Worm (Caenorhabditis elegans) whole organism, L2 larva: ENCODE results near the gene C41G6.12.

Source experiments
- C34F6.9 ChIP-seq: fragments of 150-350 bp; optimal IDR thresholded peaks from 2 replicates; lab custom pipeline; 2014; ENCODE audit warnings: missing biosample characterization, missing genetic modification characterization
- F13H6.1 ChIP-seq: sonication (generic microtip); optimal IDR thresholded peaks from 2 replicates; lab custom pipeline; 2016; ENCODE audit warnings: missing genetic modification characterization, missing compliant biosample characterization
- R02D3.7 ChIP-seq: fragments of 150-350 bp; optimal IDR thresholded peaks from 2 replicates; lab custom pipeline; 2014; ENCODE audit warnings: missing biosample characterization, missing genetic modification characterization
- Y55F3AM.14 ChIP-seq: fragments of 200-800 bp; sonication (Bioruptor generic); optimal IDR thresholded peaks from 2 replicates; lab custom pipeline; 2018; ENCODE audit warnings: mild to moderate bottlenecking, missing genetic modification characterization, missing compliant biosample characterization
- ZK546.5 ChIP-seq: sonication (generic microtip); optimal IDR thresholded peaks from 2 replicates; lab custom pipeline; 2017; ENCODE audit warnings: missing biosample characterization, missing genetic modification characterization
- alr-1 ChIP-seq: fragments of 150-350 bp; optimal IDR thresholded peaks from 2 replicates; lab custom pipeline; 2014; ENCODE audit warnings: missing biosample characterization, missing genetic modification characterization
- aly-2 ChIP-seq: fragments of 150-350 bp; optimal IDR thresholded peaks from 2 replicates; lab custom pipeline; 2014; ENCODE audit warnings: missing biosample characterization, missing genetic modification characterization
- ama-1 ChIP-seq: fragments of 150-350 bp; optimal IDR thresholded peaks from 2 replicates; lab custom pipeline; 2018; ENCODE audit warnings: inconsistent platforms
- blmp-1 ChIP-seq: sonication (generic microtip); optimal IDR thresholded peaks from 2 replicates; lab custom pipeline; 2017; ENCODE audit warnings: missing genetic modification characterization, mild to moderate bottlenecking, missing compliant biosample characterization, antibody characterized with exemption, moderate library complexity; ENCODE audit not compliant: insufficient read depth
- ceh-82 ChIP-seq: fragments of 150-350 bp; optimal IDR thresholded peaks from 2 replicates; lab custom pipeline; 2014; ENCODE audit warnings: missing biosample characterization, missing genetic modification characterization
- crh-2 ChIP-seq: sonication (generic microtip); optimal IDR thresholded peaks from 2 replicates; lab custom pipeline; 2017; ENCODE audit warnings: missing biosample characterization, missing genetic modification characterization
- egl-27 ChIP-seq: sonication (generic microtip); optimal IDR thresholded peaks from 3 replicates; lab custom pipeline; 2017; ENCODE audit warnings: missing biosample characterization, missing genetic modification reagents, missing genetic modification characterization
- elt-3 ChIP-seq: sonication (generic microtip); optimal IDR thresholded peaks from 2 replicates; lab custom pipeline; 2017; ENCODE audit warnings: missing biosample characterization, missing genetic modification characterization
- fos-1 ChIP-seq: fragments of 150-350 bp; optimal IDR thresholded peaks from 2 replicates; lab custom pipeline; 2014; ENCODE audit warnings: missing biosample characterization, missing genetic modification characterization
- lin-11 ChIP-seq: fragments of 150-350 bp; sonication (generic microtip); optimal IDR thresholded peaks from 2 replicates; lab custom pipeline; 2014; ENCODE audit warnings: missing biosample characterization, missing genetic modification characterization, inconsistent platforms, mixed read lengths
- lin-13 ChIP-seq: fragments of 150-350 bp; optimal IDR thresholded peaks from 2 replicates; lab custom pipeline; 2014; ENCODE audit warnings: missing biosample characterization, missing genetic modification reagents, missing genetic modification characterization
- lsy-2 ChIP-seq, 2 experiments: fragments of 150-350 bp in 1 of 2; sonication (generic microtip) in 1 of 2; optimal IDR thresholded peaks; 2 replicates each; lab custom pipeline; 2014 to 2017; ENCODE audit warnings: missing biosample characterization in 2 of 2, missing genetic modification characterization in 2 of 2
- mab-5 ChIP-seq: fragments of 150-350 bp; optimal IDR thresholded peaks from 2 replicates; lab custom pipeline; 2014; ENCODE audit warnings: missing biosample characterization, missing genetic modification characterization
- nhr-10 ChIP-seq: sonication (generic microtip); optimal IDR thresholded peaks from 2 replicates; lab custom pipeline; 2017; ENCODE audit warnings: missing biosample characterization, missing genetic modification characterization
- nhr-11 ChIP-seq: fragments of 150-350 bp; optimal IDR thresholded peaks from 2 replicates; lab custom pipeline; 2014; ENCODE audit warnings: missing biosample characterization, missing genetic modification characterization
- nhr-12 ChIP-seq: fragments of 150-350 bp; optimal IDR thresholded peaks from 2 replicates; lab custom pipeline; 2014; ENCODE audit warnings: missing biosample characterization, missing genetic modification characterization
- nhr-21 ChIP-seq: fragments of 150-350 bp; optimal IDR thresholded peaks from 2 replicates; lab custom pipeline; 2014; ENCODE audit warnings: missing biosample characterization, missing genetic modification characterization
- nhr-237 ChIP-seq: fragments of 150-350 bp; optimal IDR thresholded peaks from 2 replicates; lab custom pipeline; 2014; ENCODE audit warnings: missing biosample characterization, missing genetic modification characterization
- nhr-25 ChIP-seq: fragments of 150-350 bp; sonication (generic microtip); optimal IDR thresholded peaks from 3 replicates; lab custom pipeline; 2014; ENCODE audit warnings: missing biosample characterization, missing genetic modification characterization
- nhr-6 ChIP-seq: fragments of 150-350 bp; optimal IDR thresholded peaks from 2 replicates; lab custom pipeline; 2014; ENCODE audit warnings: missing biosample characterization, missing genetic modification characterization
- sem-4 ChIP-seq: fragments of 150-350 bp; optimal IDR thresholded peaks from 2 replicates; lab custom pipeline; 2014; ENCODE audit warnings: missing biosample characterization, missing genetic modification reagents, missing genetic modification characterization
- skn-1 ChIP-seq: sonication (generic microtip); optimal IDR thresholded peaks from 2 replicates; lab custom pipeline; 2017; ENCODE audit warnings: missing biosample characterization, missing genetic modification characterization
- sma-9 ChIP-seq, 2 experiments: fragments of 150-350 bp in 1 of 2; sonication (generic microtip) in 1 of 2; optimal IDR thresholded peaks; 2 replicates each; lab custom pipeline; 2014 to 2016; ENCODE audit warnings: missing genetic modification characterization in 2 of 2, mild to moderate bottlenecking in 1 of 2, missing biosample characterization in 1 of 2, missing compliant biosample characterization in 1 of 2, missing genetic modification reagents in 1 of 2, moderate library complexity in 1 of 2
- snpc-4 ChIP-seq: fragments of 150-350 bp; optimal IDR thresholded peaks from 2 replicates; lab custom pipeline; 2014; ENCODE audit warnings: missing biosample characterization, missing genetic modification characterization
- unc-39 ChIP-seq: fragments of 150-350 bp; optimal IDR thresholded peaks from 2 replicates; lab custom pipeline; 2014; ENCODE audit warnings: missing biosample characterization, missing genetic modification characterization
- zag-1 ChIP-seq: fragments of 150-350 bp; optimal IDR thresholded peaks from 2 replicates; lab custom pipeline; 2014; ENCODE audit warnings: missing biosample characterization, missing genetic modification characterization
- ztf-1 ChIP-seq: fragments of 200-800 bp; sonication (Bioruptor generic); conservative IDR thresholded peaks from 2 replicates; pipeline ENCODE4 v1.3.6; 2022; ENCODE audit warnings: missing genetic modification characterization, missing compliant biosample characterization
- ztf-11 ChIP-seq: sonication (generic microtip); optimal IDR thresholded peaks from 2 replicates; lab custom pipeline; 2017; ENCODE audit warnings: missing biosample characterization, missing genetic modification characterization

The C41G6.12 gene

DNA sequence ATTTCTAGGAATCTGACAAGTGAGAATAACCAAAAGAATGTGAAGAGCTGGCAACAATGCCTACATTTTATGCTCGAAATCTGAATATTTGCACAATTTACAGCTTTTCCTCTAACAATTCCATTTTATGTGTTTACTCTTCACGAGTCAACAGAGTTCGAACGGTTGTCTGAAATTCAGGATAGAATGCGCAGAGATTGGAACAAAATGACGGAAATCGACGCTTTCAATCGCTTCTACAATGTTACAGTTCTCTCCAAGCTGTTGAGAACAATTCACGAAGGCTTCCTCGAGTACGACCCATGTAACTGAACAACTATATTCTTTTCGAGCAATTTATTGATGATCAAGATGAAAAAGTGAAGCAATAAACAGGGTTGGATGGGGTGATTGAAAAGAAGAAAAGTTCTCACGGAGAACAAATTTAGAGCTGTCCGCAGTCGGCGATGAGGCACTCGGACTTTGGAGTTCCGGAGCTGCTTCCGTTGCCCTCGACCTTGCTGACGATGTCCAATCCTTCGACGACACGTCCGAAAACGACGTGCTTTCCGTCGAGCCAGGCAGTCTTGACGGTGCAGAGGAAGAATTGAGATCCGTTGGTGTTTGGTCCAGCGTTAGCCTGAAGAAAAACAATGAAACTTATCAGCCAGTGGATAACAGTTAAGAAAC is 21.2 kb downstream of the C41G6.12 start, which contains the start of gene Y75B12B.3:
Y75B12B.3 (minus strand) TSS at position 21 of the 669 bp plus-strand sequence.
- TF ChIP-seq ama-1: peak; percentile 75
- no peak for TF ChIP-seq sem-4
- peak in 1 of 2 experiments; percentile 29 for TF ChIP-seq lsy-2 (tag; optimal IDR thresholded peaks at IDR 0.05; lab: Kevin White, UChicago)

DNA sequence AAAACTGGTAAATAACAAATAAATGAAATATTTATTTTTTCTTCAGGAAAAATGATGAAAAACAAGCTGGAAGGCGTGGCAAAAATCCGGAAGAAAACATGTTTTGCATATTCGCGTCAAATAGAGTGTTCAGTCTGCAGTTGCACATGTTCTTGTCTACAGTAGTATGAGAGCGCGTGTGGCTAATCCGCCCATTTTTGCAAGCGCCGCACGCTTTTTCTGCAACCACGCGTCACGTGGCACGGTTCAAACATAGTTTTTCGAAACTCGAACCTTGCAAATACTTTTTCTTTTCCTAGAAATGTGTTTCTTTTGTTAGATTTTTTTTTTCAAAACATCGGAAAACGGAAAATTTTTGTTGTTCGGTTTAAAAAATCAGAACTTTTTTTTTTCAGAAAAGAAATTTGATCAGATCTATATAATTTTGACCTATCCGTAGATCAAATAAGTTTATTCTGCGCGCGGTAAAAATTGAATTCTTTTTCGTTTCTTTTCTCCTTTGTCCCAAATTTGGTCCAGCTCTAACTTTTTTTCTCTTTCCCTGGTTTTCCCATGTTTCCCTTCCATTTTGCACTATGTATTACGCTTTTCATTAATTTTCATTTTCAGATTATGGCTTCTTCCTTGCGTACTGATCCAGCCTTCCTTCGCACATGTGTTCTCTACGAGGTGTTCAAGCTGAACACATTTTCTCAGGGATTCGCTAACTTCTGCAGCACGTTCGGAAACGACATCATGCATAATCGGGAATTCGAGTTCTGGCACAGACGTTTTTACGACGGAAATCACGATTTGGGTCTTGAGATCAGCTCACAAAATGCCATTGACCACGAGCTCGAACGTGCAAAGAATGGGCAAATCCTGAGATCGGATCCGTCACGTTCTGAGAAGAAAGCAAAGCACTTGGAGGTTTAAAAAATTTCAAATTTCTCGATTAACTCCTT is 23.2 kb downstream of the C41G6.12 start, which contains the start of gene Y75B12B.1:
Y75B12B.1 (plus strand) TSS at position 603 of the 944 bp plus-strand sequence.
- no peak for TF ChIP-seq skn-1
- TF ChIP-seq nhr-6 (tag; lab: Kevin White, UChicago): no peak
- no peak for TF ChIP-seq nhr-237 (tag; lab: Kevin White, UChicago)
- TF ChIP-seq fos-1 (tag; lab: Kevin White, UChicago): no peak
- TF ChIP-seq lsy-2 (tag; optimal IDR thresholded peaks at IDR 0.05; lab: Kevin White, UChicago): no peak
- no peak for TF ChIP-seq R02D3.7 (tag; lab: Kevin White, UChicago)
- no peak for TF ChIP-seq ztf-11 (tag; lab: Kevin White, UChicago)
- no peak for TF ChIP-seq unc-39 (tag; lab: Kevin White, UChicago)
- no peak for TF ChIP-seq ZK546.5
- no peak for TF ChIP-seq egl-27 (tag; lab: Kevin White, UChicago)
- no peak for TF ChIP-seq elt-3 (tag; lab: Kevin White, UChicago)
- no peak for TF ChIP-seq crh-2 (tag; lab: Kevin White, UChicago)
- TF ChIP-seq nhr-21 (tag; lab: Kevin White, UChicago): no peak
- TF ChIP-seq blmp-1: no peak
- no peak for TF ChIP-seq nhr-25 (tag; lab: Kevin White, UChicago)
- no peak for TF ChIP-seq lin-11 (tag; lab: Kevin White, UChicago)
- no peak for TF ChIP-seq aly-2 (tag; lab: Kevin White, UChicago)

DNA sequence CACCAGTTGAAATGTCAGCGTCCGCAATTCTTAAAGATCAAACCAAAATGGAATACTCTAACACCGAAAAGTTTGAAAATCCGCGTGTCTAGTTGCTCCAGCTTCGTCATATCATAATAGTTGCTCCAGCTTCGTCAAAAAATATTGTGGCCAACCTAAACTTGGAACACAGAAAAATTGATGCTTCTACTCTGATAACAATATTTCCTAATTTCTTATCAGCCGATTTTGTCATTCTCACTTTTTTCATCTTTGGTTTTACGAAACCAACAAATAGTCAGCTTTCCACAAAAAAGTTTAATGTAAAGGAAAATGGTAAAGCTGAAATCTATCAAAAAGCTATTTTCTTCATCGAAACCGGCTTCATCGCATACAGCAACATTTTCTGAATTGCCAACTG is 25.2 kb downstream of the C41G6.12 start, which contains the start of gene fbxa-84:
fbxa-84 (plus strand) TSS at position 34 of the 400 bp plus-strand sequence.
- TF ChIP-seq nhr-12 (tag; lab: Kevin White, UChicago) (no peak), fos-1 (tag; lab: Kevin White, UChicago) (peak; percentile 67), lin-13 (GFP tag; lab: Kevin White, UChicago) (no peak)
- TF ChIP-seq, all 48 proteins: peak for 1

DNA sequence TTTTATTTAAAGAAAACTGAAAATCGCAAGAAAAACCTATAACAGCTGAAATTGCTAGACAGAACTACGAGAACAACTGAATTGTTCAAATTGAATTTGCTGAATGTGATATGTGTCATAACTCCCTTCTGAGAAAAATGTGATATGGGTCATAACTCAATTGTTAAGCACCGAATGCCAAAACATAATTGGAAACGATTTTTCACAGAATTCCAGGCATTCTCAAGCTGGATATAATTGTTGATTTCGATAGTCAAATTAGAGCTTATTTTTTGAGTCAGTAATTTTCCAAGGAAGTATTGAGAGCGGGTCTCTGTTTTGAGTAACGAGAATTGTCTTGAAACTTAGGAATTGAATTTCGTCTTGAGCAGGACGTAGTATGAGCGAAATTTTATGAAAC is 25.7 kb downstream of the C41G6.12 start:
- TF ChIP-seq ZK546.5: no peak
- peak; percentile 21 for TF ChIP-seq nhr-21 (tag; lab: Kevin White, UChicago)

DNA sequence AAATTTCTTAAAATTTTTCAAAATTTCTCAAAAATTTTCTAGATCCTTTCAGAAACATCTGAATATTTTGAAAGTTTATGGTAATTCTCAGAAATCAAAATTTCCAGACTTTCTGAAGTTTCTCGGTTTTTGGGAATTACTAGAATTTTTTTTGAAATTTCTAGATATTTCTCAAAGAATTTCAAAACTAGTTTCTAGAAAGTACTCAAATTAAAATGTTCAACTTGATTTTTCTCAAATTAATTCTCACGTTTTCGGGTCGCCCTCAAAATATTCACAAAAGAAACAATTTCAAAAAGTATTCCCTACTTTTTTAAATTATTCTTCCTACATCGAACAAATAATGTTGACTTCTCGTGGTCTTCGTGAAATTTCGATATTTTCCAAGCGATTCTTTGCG is 27.8 kb downstream of the C41G6.12 start, which contains the start of gene T09F5.10:
T09F5.10 (plus strand) TSS at position 301 of the 400 bp plus-strand sequence.
- TF ChIP-seq blmp-1 (no peak), sma-9 (GFP tag; optimal IDR thresholded peaks at IDR 0.05; lab: Kevin White, UChicago) (no peak), sma-9 (tag; optimal IDR thresholded peaks at IDR 0.05; lab: Kevin White, UChicago) (no peak), ZK546.5 (no peak), lsy-2 (tag; optimal IDR thresholded peaks at IDR 0.05; lab: Kevin White, UChicago) (no peak), lin-11 (tag; lab: Kevin White, UChicago) (no peak), Y55F3AM.14 (no peak), snpc-4 (tag; lab: Kevin White, UChicago) (no peak), alr-1 (no peak), nhr-11 (tag; lab: Kevin White, UChicago) (no peak), fos-1 (tag; lab: Kevin White, UChicago) (no peak), elt-3 (tag; lab: Kevin White, UChicago) (no peak)

DNA sequence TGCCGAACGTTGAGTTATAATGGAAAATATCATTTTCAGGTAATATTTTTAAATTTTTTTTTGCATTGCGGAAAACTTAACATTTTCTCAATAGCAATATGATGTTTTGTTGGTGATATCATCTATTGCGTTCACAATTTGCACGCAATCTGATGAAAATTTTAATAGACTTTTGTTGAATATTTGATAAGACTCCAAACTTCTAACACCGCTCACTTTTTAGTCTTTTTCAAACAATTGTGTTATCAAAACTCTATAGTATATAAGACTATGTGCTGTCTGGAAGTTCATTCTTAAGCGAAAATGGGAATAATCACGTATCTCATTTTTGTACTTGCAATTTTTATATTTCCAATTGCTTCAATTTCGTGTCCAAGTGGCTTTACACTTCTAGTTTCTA is 32.1 kb downstream of the C41G6.12 start, which contains the start of gene clec-47:
clec-47 (plus strand) TSS at position 301 of the 400 bp plus-strand sequence.
- TF ChIP-seq snpc-4 (tag; lab: Kevin White, UChicago) (no peak), skn-1 (no peak), elt-3 (tag; lab: Kevin White, UChicago) (no peak), F13H6.1 (tag; lab: Kevin White, UChicago) (no peak), mab-5 (no peak), nhr-10 (tag; lab: Kevin White, UChicago) (no peak), ama-1 (no peak), lin-11 (tag; lab: Kevin White, UChicago) (no peak), C34F6.9 (tag; lab: Kevin White, UChicago) (no peak), R02D3.7 (tag; lab: Kevin White, UChicago) (no peak), ZK546.5 (no peak), nhr-12 (tag; lab: Kevin White, UChicago) (no peak), ztf-1 (no peak), egl-27 (tag; lab: Kevin White, UChicago) (no peak), unc-39 (tag; lab: Kevin White, UChicago) (no peak), aly-2 (tag; lab: Kevin White, UChicago) (no peak), ceh-82 (no peak), zag-1 (tag; lab: Kevin White, UChicago) (no peak)
